Worm (Caenorhabditis elegans) whole organism, young adult: ENCODE data around the gene dsl-2.
A peak's percentile ranks its signal among the peaks of the same experiment; 100 is the strongest.

ENCODE experiments used
- B0261.1 ChIP-seq: sonication (generic microtip); optimal IDR thresholded peaks from 2 replicates; lab custom pipeline; 2016; ENCODE audit warnings: mild to moderate bottlenecking, missing genetic modification characterization, moderate library complexity, missing compliant biosample characterization
- D2030.7 ChIP-seq: fragments of 200-800 bp; sonication (Bioruptor generic); IDR thresholded peaks from 2 replicates; pipeline ENCODE4 v1.3.6; 2022; ENCODE audit warnings: missing genetic modification reagents, missing genetic modification characterization, missing compliant biosample characterization
- F23B12.7 ChIP-seq: sonication (generic microtip); optimal IDR thresholded peaks from 2 replicates; lab custom pipeline; 2017; ENCODE audit warnings: missing genetic modification characterization, mild to moderate bottlenecking, missing compliant biosample characterization, antibody characterized with exemption, moderate library complexity; ENCODE audit not compliant: insufficient read depth
- Y53G8AR.9 ChIP-seq: fragments of 200-800 bp; sonication (Bioruptor generic); conservative IDR thresholded peaks from 2 replicates; pipeline ENCODE4 v1.3.6; 2022; ENCODE audit warnings: missing genetic modification reagents, missing genetic modification characterization, missing compliant biosample characterization
- aptf-3 ChIP-seq: fragments of 200-800 bp; sonication (Bioruptor generic); IDR thresholded peaks from 2 replicates; pipeline ENCODE4 v1.3.6; 2022; ENCODE audit warnings: missing genetic modification characterization, missing compliant biosample characterization
- ceh-79 ChIP-seq: sonication (generic microtip); optimal IDR thresholded peaks from 2 replicates; lab custom pipeline; 2017; ENCODE audit warnings: mild to moderate bottlenecking, missing genetic modification characterization, missing compliant biosample characterization
- chd-7 ChIP-seq: sonication (generic microtip); optimal IDR thresholded peaks from 2 replicates; lab custom pipeline; 2016; ENCODE audit warnings: mild to moderate bottlenecking, missing genetic modification characterization, moderate library complexity, missing compliant biosample characterization
- dox-1 ChIP-seq: fragments of 200-800 bp; sonication (Bioruptor generic); IDR thresholded peaks from 2 replicates; pipeline ENCODE4 v1.3.6; 2022; ENCODE audit warnings: missing genetic modification reagents, missing genetic modification characterization, missing compliant biosample characterization
- dpl-1 ChIP-seq: fragments of 150-350 bp; optimal IDR thresholded peaks from 2 replicates; lab custom pipeline; 2014; ENCODE audit warnings: missing biosample characterization, missing genetic modification reagents, missing genetic modification characterization
- efl-1 ChIP-seq: fragments of 150-350 bp; optimal IDR thresholded peaks from 2 replicates; lab custom pipeline; 2014; ENCODE audit warnings: missing biosample characterization, missing genetic modification reagents, missing genetic modification characterization
- egrh-3 ChIP-seq: fragments of 200-800 bp; sonication (Bioruptor generic); IDR thresholded peaks from 2 replicates; pipeline ENCODE4 v1.3.6; 2022; ENCODE audit warnings: missing genetic modification reagents, missing genetic modification characterization, missing compliant biosample characterization
- him-1 ChIP-seq: sonication (generic microtip); optimal IDR thresholded peaks from 2 replicates; lab custom pipeline; 2016; ENCODE audit warnings: missing genotype, missing genetic modification reagents, missing genetic modification characterization, missing compliant biosample characterization
- hmg-1.2 ChIP-seq: fragments of 200-800 bp; sonication (Bioruptor generic); IDR thresholded peaks from 2 replicates; pipeline ENCODE4 v1.3.6; 2022; ENCODE audit warnings: missing genetic modification reagents, missing genetic modification characterization, missing compliant biosample characterization
- hrde-1 ChIP-seq: sonication (generic microtip); optimal IDR thresholded peaks from 2 replicates; lab custom pipeline; 2016; ENCODE audit warnings: missing genetic modification characterization, mild to moderate bottlenecking, missing compliant biosample characterization, moderate library complexity, missing genotype, missing genetic modification reagents, borderline replicate concordance
- let-607 ChIP-seq, 2 experiments: fragments of 200-800 bp in 1 of 2; sonication (Bioruptor generic) in 1 of 2; sonication (generic microtip) in 1 of 2; optimal IDR thresholded peaks; 2 replicates each; lab custom pipeline; 2016 to 2018; ENCODE audit warnings: mild to moderate bottlenecking in 2 of 2, missing compliant biosample characterization in 2 of 2, missing genetic modification characterization in 2 of 2, moderate library complexity in 2 of 2, missing genotype in 1 of 2
- lin-54 ChIP-seq: fragments of 200-800 bp; sonication (Bioruptor generic); optimal IDR thresholded peaks from 2 replicates; lab custom pipeline; 2018; ENCODE audit warnings: mild to moderate bottlenecking, missing genetic modification characterization, missing compliant biosample characterization
- madf-6 ChIP-seq: fragments of 200-800 bp; sonication (Bioruptor generic); IDR thresholded peaks from 2 replicates; pipeline ENCODE4 v1.3.6; 2022; ENCODE audit warnings: missing genetic modification reagents, missing genetic modification characterization, missing compliant biosample characterization
- mcd-1 ChIP-seq: fragments of 200-800 bp; sonication (Bioruptor generic); IDR thresholded peaks from 2 replicates; pipeline ENCODE4 v1.3.6; 2022; ENCODE audit warnings: missing genetic modification reagents, missing genetic modification characterization, missing compliant biosample characterization
- mes-4 ChIP-seq: sonication (generic microtip); optimal IDR thresholded peaks from 2 replicates; lab custom pipeline; 2016; ENCODE audit warnings: missing genotype, missing genetic modification characterization, missing compliant biosample characterization
- nfya-1 ChIP-seq: sonication (generic microtip); optimal IDR thresholded peaks from 2 replicates; lab custom pipeline; 2017; ENCODE audit warnings: antibody characterized with exemption, missing compliant biosample characterization, missing genetic modification characterization, borderline replicate concordance; ENCODE audit not compliant: insufficient read depth
- nfyb-1 ChIP-seq: fragments of 200-800 bp; sonication (Bioruptor generic); IDR thresholded peaks from 2 replicates; pipeline ENCODE4 v1.3.6; 2022; ENCODE audit warnings: missing genetic modification reagents, missing genetic modification characterization, missing compliant biosample characterization
- nhr-120 ChIP-seq: fragments of 200-800 bp; sonication (Bioruptor generic); IDR thresholded peaks from 2 replicates; pipeline ENCODE4 v1.3.6; 2022; ENCODE audit warnings: missing genetic modification characterization, missing compliant biosample characterization
- nhr-27 ChIP-seq: fragments of 200-800 bp; sonication (Bioruptor generic); optimal IDR thresholded peaks from 2 replicates; lab custom pipeline; 2018; ENCODE audit warnings: mild to moderate bottlenecking, missing genetic modification characterization, moderate library complexity, missing compliant biosample characterization
- rpc-1 ChIP-seq, 2 experiments: fragments of 150-350 bp in 1 of 2; sonication (generic microtip) in 1 of 2; optimal IDR thresholded peaks; 2 replicates each; lab custom pipeline; 2014 to 2018; ENCODE audit warnings: missing biosample characterization in 1 of 2, missing genetic modification characterization in 1 of 2, missing genetic modification reagents in 1 of 2, missing genotype in 1 of 2
- snpc-1.1 ChIP-seq: sonication (generic microtip); optimal IDR thresholded peaks from 2 replicates; lab custom pipeline; 2017; ENCODE audit warnings: missing genetic modification characterization, mild to moderate bottlenecking, missing compliant biosample characterization, antibody characterized with exemption, moderate library complexity, missing genotype, missing genetic modification reagents; ENCODE audit not compliant: insufficient read depth
- somi-1 ChIP-seq: fragments of 200-800 bp; sonication (Bioruptor generic); optimal IDR thresholded peaks from 2 replicates; lab custom pipeline; 2018; ENCODE audit warnings: mild to moderate bottlenecking, missing genetic modification characterization, missing compliant biosample characterization
- zfh-2 ChIP-seq: fragments of 200-800 bp; sonication (Bioruptor generic); conservative IDR thresholded peaks from 2 replicates; pipeline ENCODE4 v1.3.6; 2022; ENCODE audit warnings: missing genetic modification reagents, missing genetic modification characterization, missing compliant biosample characterization

Gene dsl-2

DNA sequence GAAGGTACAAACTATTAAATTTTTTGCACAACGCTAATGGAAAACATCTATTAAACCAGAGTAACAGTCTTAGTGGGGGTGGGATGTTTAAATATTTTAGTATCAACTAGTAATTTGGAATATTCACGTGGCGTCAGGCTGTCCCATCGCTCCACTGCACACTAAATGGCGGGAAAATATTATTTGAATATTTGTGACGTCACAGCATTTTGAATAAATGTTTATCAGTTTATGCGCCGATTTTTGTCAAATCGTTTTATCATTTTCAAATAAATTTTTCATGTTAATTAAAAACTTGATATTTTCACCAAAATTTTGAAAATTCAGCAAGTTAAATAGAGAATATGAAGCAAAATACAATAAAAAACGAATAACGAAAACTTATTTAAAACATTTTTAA lies 38.5 kb upstream of the dsl-2 start, which contains the start of gene F38A1.15:
Gene F38A1.15 (minus strand): TSS at position 101 of the 400 bp plus-strand sequence.
- TF ChIP-seq nfyb-1 (GFP tag; lab: Robert Waterston, UW): no peak
- TF ChIP-seq hrde-1 (tag; lab: Kevin White, UChicago): no peak

DNA sequence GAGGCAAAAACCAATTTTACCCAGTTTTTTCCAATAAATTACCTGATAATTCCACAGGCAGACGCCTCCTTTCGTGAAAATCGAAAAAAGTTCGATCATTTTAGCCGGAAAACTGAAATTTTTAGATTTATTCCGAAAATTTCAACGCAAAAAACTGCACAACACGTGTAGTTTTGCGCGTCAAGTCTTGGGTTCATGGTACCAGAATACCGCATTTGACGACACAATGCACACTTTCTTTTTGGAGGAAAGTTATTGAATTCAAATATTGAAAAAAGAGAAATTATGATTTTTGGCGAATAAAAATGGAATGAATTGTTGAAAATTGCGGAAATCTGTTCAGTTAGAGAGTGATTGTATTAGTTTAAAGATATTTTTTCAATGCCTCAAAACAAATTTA lies 34.9 kb upstream of the dsl-2 start, which contains the start of gene F38A1.8:
Gene F38A1.8 (minus strand): TSS at position 167 of the 400 bp plus-strand sequence.
- peak; percentile 45 for TF ChIP-seq him-1 (tag; lab: Kevin White, UChicago)
- peak; percentile 56 for TF ChIP-seq lin-54 (GFP tag; lab: Kevin White, UChicago)
- TF ChIP-seq hmg-1.2: no peak
- TF ChIP-seq let-607 (tag; optimal IDR thresholded peaks at IDR 0.05; lab: Kevin White, UChicago): peak; percentile 97 to 98
- TF ChIP-seq mcd-1 (GFP tag; lab: Robert Waterston, UW): peak; percentile 50; the same call in 1 of the 2 replicates
- TF ChIP-seq mes-4: no peak
- no peak for TF ChIP-seq nhr-27
- no peak for TF ChIP-seq rpc-1 (optimal IDR thresholded peaks at IDR 0.05; lab: Kevin White, UChicago)
- TF ChIP-seq rpc-1 (tag; optimal IDR thresholded peaks at IDR 0.05; lab: Kevin White, UChicago): no peak
- TF ChIP-seq efl-1 (GFP tag; lab: Kevin White, UChicago): peak; percentile 47
- no peak for TF ChIP-seq ceh-79 (tag; lab: Kevin White, UChicago)
- TF ChIP-seq F23B12.7 (tag; lab: Kevin White, UChicago): peak; percentile 6
- no peak for TF ChIP-seq somi-1 (GFP tag; lab: Kevin White, UChicago)
- peak; percentile 41 for TF ChIP-seq dpl-1
- TF ChIP-seq, all 124 proteins: peak for 7

DNA sequence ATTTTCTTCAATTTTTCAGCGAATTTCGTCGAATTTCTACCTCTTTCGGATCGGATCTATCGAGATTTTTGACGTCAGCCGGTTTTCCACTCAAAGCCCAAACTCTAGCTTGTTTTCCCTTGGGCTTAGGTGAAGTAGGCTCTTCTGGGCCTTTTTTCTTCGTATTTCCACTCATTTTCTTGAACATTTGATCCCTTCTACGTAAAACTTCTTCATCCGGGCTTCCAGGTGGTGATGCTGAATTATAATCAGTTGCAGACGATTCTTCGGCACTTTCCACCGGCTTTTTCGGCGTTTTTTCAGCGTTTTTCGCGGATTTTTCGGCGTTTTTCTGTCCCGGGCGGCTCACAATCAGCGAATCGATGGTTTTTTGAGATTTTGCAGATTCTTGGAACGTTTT lies 33.4 kb upstream of the dsl-2 start:
- TF ChIP-seq B0261.1 (no peak), chd-7 (tag; lab: Kevin White, UChicago) (no peak), nhr-120 (no peak), nfya-1 (tag; lab: Kevin White, UChicago) (no peak), aptf-3 (GFP tag; lab: Robert Waterston, UW) (no peak)

DNA sequence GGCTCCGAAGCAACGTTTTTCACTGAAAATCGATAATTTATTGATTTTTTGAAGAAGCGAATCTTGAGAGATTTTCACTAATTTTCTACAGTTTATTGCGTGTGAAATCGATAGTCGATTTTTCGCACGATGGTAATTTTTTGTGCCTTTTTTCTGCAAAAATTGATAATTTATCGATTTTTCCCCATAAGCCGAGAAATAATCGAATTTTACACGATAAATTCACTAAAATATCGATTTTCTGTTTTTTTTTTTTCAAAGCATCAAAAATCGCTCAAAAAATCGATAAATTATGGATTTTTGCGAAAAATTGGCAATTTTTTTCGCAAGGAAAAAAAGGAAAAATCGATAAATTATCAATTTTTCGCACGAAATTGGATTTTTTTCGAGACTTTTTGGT lies 31.0 kb upstream of the dsl-2 start:
- TF ChIP-seq D2030.7 (GFP tag; lab: Robert Waterston, UW): no peak

DNA sequence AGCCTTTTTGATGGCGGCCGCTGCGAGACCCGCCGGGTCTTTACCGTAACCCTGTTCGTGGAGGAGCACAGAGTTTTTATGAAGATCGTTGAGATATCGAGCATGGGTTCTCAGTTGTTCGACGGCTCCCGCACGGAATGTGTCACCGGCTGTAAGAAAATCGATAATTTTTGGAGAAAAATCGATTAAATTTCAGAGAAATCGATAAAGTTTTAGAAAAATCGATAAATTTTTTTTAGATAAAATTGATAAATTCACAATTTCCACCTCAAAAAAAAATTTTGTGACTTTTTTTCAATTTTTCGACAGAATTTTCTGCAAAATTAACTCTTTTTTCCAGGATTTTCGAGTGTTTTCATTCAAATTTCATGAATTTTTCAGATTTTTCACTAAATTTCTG lies 30.0 kb upstream of the dsl-2 start:
- TF ChIP-seq zfh-2 (GFP tag; lab: Robert Waterston, UW) (no peak), somi-1 (GFP tag; lab: Kevin White, UChicago) (no peak)

DNA sequence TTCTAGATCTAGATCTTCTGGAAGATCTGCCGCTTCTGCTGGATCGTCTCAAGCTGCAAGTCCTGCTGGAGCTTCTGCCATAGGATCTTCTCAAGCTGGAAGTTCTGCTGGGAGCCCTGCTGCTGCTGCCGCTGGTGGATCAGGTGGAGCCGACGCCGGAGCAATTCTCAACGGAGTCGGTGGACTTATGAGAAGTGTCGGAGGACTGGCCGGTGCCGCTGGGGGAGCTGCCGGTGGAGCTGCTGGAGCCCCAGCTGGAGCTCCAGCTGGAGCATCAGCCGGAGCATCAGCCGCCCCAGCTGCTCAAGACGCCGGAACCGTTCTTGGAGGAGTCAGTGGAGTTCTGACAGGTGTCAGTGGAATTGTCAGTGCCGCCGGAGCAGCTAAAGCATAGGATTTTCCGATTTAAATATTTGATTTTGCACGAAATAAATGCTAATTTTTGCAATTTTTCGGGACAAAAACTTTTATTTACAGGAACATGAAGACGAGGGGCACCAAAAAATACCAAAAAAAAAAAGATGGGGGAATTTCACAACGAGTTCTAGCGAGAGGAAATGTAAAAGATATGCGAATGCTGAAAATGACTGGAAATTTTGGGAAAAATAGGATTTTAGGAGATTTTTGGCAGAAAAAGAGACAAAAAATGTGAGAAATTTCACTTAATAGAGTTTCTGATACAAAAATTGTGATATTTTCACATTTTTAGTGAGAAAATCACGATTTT lies 27.8 kb upstream of the dsl-2 start:
- TF ChIP-seq Y53G8AR.9 (GFP tag; lab: Robert Waterston, UW) (no peak), mcd-1 (GFP tag; lab: Robert Waterston, UW) (0 out of 2 replicates have a peak, but pooled peaks have one; percentile 23), chd-7 (tag; lab: Kevin White, UChicago) (peak; percentile 27), egrh-3 (GFP tag; lab: Robert Waterston, UW) (peak; percentile 98), madf-6 (GFP tag; lab: Robert Waterston, UW) (0 out of 2 replicates have a peak, but pooled peaks have one; percentile 28), dox-1 (GFP tag; lab: Robert Waterston, UW) (0 out of 2 replicates have a peak, but pooled peaks have one; percentile 19), snpc-1.1 (tag; lab: Kevin White, UChicago) (no peak), zfh-2 (GFP tag; lab: Robert Waterston, UW) (peak; percentile 96)
